Worm (Caenorhabditis elegans): ENCODE measurements around the gene tbx-2.

tbx-2 gene

DNA sequence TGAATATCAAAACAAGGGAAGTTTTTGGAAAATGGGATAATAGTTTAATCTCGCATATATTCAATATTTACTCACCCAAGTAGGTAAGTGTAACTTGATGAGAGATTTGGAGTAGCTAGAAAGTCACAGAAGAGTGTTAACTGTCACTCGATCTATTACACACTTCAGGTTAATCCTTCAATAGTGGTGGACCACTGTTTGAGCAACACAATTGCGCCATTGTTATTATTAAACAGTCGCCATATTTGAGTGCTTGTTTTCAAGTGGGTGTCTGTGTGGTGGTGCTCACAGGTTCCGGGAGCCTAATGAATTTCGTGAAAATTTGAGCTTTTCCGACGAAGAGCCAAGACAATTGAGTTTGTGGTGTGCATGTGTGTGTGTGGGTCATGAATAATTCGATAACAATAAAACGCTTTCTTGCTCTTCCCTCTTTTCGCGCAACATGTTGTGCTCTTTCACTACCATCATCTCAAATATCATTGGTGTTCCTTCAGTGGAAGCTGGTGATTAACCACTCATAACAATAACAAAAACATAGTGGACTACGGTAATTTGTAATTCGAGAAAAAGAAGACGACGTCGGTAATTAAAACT is 2.9 kb upstream of the tbx-2 start:
- TF ChIP-seq lin-39 (tag; optimal IDR thresholded peaks at IDR 0.05) = no peak
- no peak for TF ChIP-seq snpc-4 (tag; optimal IDR thresholded peaks at IDR 0.05)
- TF ChIP-seq ceh-28 (tag; optimal IDR thresholded peaks at IDR 0.05) = no peak
- no peak for TF ChIP-seq hmg-11 (tag; optimal IDR thresholded peaks at IDR 0.05)
- no peak for TF ChIP-seq pha-4 (tag; optimal IDR thresholded peaks at IDR 0.05)
- no peak for TF ChIP-seq lsy-12 (tag; optimal IDR thresholded peaks at IDR 0.05)

DNA sequence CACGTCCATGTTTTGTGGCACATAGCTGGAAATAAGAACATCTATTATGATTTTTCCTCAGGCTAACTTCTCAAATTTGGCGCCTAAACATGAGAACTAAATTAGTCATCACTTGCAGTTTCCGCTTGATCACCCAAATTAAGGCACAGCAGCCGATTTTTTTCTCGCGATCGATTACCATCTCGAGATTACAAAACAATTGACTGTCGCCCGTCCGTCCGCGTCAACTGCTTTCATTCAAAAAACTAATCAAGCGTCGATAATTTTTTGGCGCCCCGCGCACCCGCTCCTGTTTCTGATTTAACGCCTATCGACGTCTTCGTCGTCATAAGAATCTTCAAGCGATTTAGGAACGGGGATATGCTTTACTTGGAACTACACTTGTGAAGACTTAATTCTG is 1.6 kb upstream of the tbx-2 start:
- TF ChIP-seq tbx-2 (tag; optimal IDR thresholded peaks at IDR 0.05) = peak; percentile 53
- TF ChIP-seq elt-1 (tag; optimal IDR thresholded peaks at IDR 0.05) = no peak

DNA sequence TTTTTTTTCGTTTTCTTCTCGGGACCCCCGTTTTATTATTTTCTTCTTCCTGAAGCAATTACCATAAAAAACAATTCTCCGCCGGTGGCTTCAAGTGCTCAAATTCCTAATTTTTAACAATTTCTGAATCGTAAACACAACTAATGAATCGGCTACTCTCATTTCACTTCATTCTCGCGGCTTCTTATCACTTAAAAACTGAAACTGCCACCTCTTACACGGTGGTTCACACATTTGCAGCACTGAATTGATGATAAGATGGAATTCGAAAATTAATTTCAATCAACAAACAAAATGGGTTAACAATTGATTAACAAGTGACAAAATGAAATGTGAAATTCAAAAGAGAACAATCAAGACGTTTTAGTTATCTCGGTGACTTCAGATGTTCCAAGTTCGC is 1.0 kb upstream of the tbx-2 start:
- TF ChIP-seq pqm-1 (tag; optimal IDR thresholded peaks at IDR 0.05) (peak; percentile 70), pha-4 (tag; optimal IDR thresholded peaks at IDR 0.05) (peak; percentile 19), elt-2 (tag; optimal IDR thresholded peaks at IDR 0.05) (peak; percentile 79), ceh-28 (tag; optimal IDR thresholded peaks at IDR 0.05) (no peak), ceh-16 (tag; optimal IDR thresholded peaks at IDR 0.05) (no peak)

DNA sequence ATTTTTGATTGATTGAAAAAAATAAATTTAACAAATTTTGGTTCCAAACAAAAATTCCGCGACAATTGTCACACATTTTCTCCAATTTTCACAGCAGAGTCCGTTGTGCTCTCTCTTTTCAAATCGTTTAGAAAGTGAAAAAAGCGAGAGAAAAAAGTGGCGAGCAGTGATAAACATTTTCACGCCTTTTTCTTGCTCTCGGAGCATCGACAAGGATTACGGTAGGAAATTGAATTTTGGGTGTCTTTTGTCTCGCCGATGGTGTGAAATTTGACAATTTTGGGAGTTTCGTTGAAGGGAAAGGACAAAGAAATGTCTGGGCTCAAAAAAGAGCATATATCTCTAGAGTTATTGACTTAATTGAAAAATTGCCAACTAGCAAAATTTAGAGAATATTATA is 1.6 kb downstream of the tbx-2 start:
- peak; percentile 23 for TF ChIP-seq tbx-2 (tag; optimal IDR thresholded peaks at IDR 0.05)
- TF ChIP-seq nfya-1 (tag; optimal IDR thresholded peaks at IDR 0.05; ENCODE audit: insufficient read depth) = peak; percentile 49
- no peak for TF ChIP-seq egl-5 (tag; optimal IDR thresholded peaks at IDR 0.05)
- no peak for TF ChIP-seq nhr-43 (tag; optimal IDR thresholded peaks at IDR 0.05; ENCODE audit: poor library complexity, severe bottlenecking)

DNA sequence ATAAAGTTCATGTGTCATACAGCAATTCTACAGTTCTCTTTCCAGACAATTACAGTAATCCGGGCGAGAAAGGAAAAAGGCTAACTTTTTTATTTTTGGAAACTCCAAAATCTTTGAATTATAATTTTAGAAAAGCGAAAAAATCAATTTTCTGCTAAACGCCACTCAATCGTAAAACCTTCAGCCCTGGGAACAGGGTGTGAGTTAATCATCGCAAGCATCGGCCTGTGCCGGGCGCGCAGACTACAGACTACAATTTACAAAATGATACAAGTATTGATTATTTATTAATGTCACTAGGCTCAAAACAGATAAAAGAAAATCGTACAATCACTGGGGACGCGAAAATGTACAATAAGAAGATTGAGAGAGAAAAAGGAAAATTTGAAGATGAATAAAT is 5.4 kb downstream of the tbx-2 start:
- TF ChIP-seq egl-27 (tag; optimal IDR thresholded peaks at IDR 0.05) (no peak), hmg-11 (tag; optimal IDR thresholded peaks at IDR 0.05) (no peak), ceh-16 (tag; optimal IDR thresholded peaks at IDR 0.05) (no peak), ZK546.5 (tag; optimal IDR thresholded peaks at IDR 0.05) (no peak), zag-1 (tag; optimal IDR thresholded peaks at IDR 0.05) (no peak), elt-1 (tag; optimal IDR thresholded peaks at IDR 0.05) (no peak)

DNA sequence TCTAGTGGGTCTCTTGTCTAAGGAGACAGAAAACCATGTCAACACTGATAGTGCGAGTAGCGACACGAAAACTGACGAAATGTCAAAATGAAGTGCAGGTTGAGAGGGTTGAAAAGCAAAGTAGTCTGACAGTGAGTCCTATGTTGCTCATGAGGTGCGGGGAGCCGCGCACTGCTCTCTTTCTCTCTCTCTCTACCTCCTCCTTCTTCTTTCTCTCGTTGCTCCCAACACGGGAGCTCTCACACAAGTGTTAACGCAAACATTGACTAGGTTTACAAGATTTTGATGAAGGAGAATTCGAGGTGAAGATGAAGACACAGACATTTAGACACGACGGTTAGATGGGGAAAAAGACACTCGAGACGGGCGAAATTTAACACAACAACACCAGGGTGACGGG is 6.8 kb downstream of the tbx-2 start:
- TF ChIP-seq tbx-2 (tag; optimal IDR thresholded peaks at IDR 0.05) = peak; percentile 80
- TF ChIP-seq pha-4 (tag; optimal IDR thresholded peaks at IDR 0.05) = peak; percentile 84
- TF ChIP-seq jun-1 (tag; optimal IDR thresholded peaks at IDR 0.05) = no peak

DNA sequence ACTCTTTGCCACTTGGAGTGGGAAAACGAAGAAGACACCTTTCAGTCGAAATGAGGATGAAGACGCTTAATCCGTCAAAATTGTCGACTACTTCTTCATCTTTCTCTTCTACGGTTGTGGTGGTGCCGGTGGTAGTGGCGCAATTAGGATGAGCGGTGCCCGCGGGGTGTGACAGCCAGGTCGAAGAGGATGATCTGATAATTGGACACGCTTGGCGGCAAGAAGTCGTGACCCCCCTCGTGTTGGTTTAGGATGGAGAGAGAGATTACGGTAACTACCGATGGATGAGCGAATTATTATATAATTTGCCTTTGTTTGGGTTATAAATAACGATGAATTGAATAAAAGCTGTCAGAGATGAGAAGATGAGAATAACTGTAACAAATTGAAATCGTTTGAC is 9.1 kb downstream of the tbx-2 start:
- TF ChIP-seq nhr-77 (tag; optimal IDR thresholded peaks at IDR 0.05) = no peak
- peak; percentile 75 for TF ChIP-seq tbx-2 (tag; optimal IDR thresholded peaks at IDR 0.05)

DNA sequence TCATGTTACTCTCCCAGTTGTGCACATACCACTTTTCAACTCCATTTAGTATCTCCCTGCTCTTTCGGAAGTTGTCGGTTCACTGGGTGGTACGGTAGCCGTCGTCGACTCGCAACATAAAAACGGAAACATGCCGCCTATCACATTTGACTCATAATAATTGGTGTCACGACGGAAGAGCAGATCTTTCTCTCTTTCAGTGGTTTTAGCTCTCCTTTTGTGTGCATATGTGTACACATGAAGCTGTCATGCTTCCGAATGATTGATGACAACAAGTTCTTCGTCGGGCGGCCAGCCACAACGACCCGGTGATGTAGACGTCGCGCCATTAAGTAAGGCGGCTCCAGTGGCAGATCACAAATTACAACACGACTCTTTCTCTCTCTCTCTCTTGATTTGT is 10.3 kb downstream of the tbx-2 start:
- TF ChIP-seq aly-2 (tag; optimal IDR thresholded peaks at IDR 0.05) (no peak), unc-39 (tag; optimal IDR thresholded peaks at IDR 0.05) (no peak), fos-1 (tag; optimal IDR thresholded peaks at IDR 0.05) (no peak), tbx-2 (tag; optimal IDR thresholded peaks at IDR 0.05) (peak; percentile 92), skn-1 (tag; optimal IDR thresholded peaks at IDR 0.05) (no peak)

DNA sequence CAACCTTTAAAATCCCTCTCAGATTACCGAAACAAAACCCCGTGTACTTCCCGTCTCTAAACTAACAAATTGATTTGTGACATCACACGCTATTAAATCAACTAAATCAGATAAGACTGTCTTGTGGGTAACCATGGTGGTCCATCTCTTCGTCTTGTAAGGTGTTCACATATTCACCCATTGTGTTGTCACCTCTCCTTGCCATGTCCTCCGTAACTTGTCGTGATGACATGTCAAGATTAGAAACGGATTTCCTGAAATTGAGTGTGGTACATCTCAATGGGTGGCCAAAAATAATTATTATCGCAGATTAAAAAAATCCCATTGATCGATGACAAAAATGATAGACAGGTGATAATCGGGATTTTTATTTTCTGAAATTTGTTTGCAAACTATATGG is 11.7 kb downstream of the tbx-2 start:
- no peak for TF ChIP-seq ztf-4 (tag; optimal IDR thresholded peaks at IDR 0.05)
- no peak for TF ChIP-seq pqm-1 (tag; optimal IDR thresholded peaks at IDR 0.05)
- no peak for TF ChIP-seq nhr-76 (tag; optimal IDR thresholded peaks at IDR 0.05)
- no peak for TF ChIP-seq unc-39 (tag; optimal IDR thresholded peaks at IDR 0.05)
- no peak for TF ChIP-seq aly-2 (tag; optimal IDR thresholded peaks at IDR 0.05)
- TF ChIP-seq ZK546.5 (tag; optimal IDR thresholded peaks at IDR 0.05) = no peak
- no peak for TF ChIP-seq unc-62 (GFP tag; optimal IDR thresholded peaks at IDR 0.05)
- TF ChIP-seq daf-12 (tag; optimal IDR thresholded peaks at IDR 0.05) = no peak
- no peak for TF ChIP-seq ceh-28 (tag; optimal IDR thresholded peaks at IDR 0.05)
- TF ChIP-seq tbx-2 (tag; optimal IDR thresholded peaks at IDR 0.05) = no peak
- TF ChIP-seq ceh-16 (tag; optimal IDR thresholded peaks at IDR 0.05) = no peak
- TF ChIP-seq lin-15B (tag; optimal IDR thresholded peaks at IDR 0.05) = no peak
- TF ChIP-seq elt-3 (tag; optimal IDR thresholded peaks at IDR 0.05) = no peak
- TF ChIP-seq ama-1 (optimal IDR thresholded peaks at IDR 0.05) = no peak
- no peak for TF ChIP-seq skn-1 (tag; optimal IDR thresholded peaks at IDR 0.05)
- no peak for TF ChIP-seq nhr-77 (tag; optimal IDR thresholded peaks at IDR 0.05)
- no peak for TF ChIP-seq mdl-1 (tag; optimal IDR thresholded peaks at IDR 0.05)
